Fruit fly (Drosophila melanogaster): Measurements from ENCODE around the gene CG31937.

CG31937 gene

dm6 chr2L:1715699-1716333 lies 13.9 kb upstream of the CG31937 start, which contains the start of gene frtz (continued):
- TF ChIP-seq CG10267 (tag; optimal IDR thresholded peaks at IDR 0.05): peak; percentile 38
- TF ChIP-seq mld (GFP tag; IDR thresholded peaks at IDR 0.05; ENCODE audit: partially characterized antibody): peak; percentile 81; the same call in 2 of the 3 replicates
- TF ChIP-seq nerfin-2 (GFP tag; IDR thresholded peaks at IDR 0.05; ENCODE audit: partially characterized antibody): peak; percentile 49
- no peak for TF ChIP-seq pfk (GFP tag; optimal IDR thresholded peaks at IDR 0.05)
- TF ChIP-seq eyg (GFP tag; optimal IDR thresholded peaks at IDR 0.05): no peak
- peak; percentile 87 for TF ChIP-seq pzg (GFP tag; optimal IDR thresholded peaks at IDR 0.05)
- peak in 1 of 2 experiments; percentile 15 for TF ChIP-seq Hr51 (GFP tag; optimal IDR thresholded peaks at IDR 0.05)
- TF ChIP-seq CG16813 (GFP tag; IDR thresholded peaks at IDR 0.05; ENCODE audit: partially characterized antibody): peak; percentile 86
- TF ChIP-seq toy (GFP tag; IDR thresholded peaks at IDR 0.05): no peak
- no peak for TF ChIP-seq pan (optimal IDR thresholded peaks at IDR 0.05)
- TF ChIP-seq pan (GFP tag; optimal IDR thresholded peaks at IDR 0.05 in 1 of 2, IDR thresholded peaks at IDR 0.05 in 1 of 2): no peak
- TF ChIP-seq ap (GFP tag; IDR thresholded peaks at IDR 0.05): no peak
- no peak for TF ChIP-seq CG11456 (GFP tag; IDR thresholded peaks at IDR 0.05)
- TF ChIP-seq sna (GFP tag; IDR thresholded peaks at IDR 0.05; ENCODE audit: partially characterized antibody): peak; percentile 46
- no peak for TF ChIP-seq CG1024 (GFP tag; IDR thresholded peaks at IDR 0.05)
- no peak for TF ChIP-seq schlank (tag; optimal IDR thresholded peaks at IDR 0.05)
- peak; percentile 42; the same call in 1 of the 3 replicates for TF ChIP-seq Dbx (GFP tag; IDR thresholded peaks at IDR 0.05)
- no peak for TF ChIP-seq disco-r (GFP tag; optimal IDR thresholded peaks at IDR 0.05)
- TF ChIP-seq hbn (GFP tag; IDR thresholded peaks at IDR 0.05; ENCODE audit: partially characterized antibody): peak; percentile 70
- TF ChIP-seq Optix (GFP tag; IDR thresholded peaks at IDR 0.05): no peak
- TF ChIP-seq MBD-R2 (GFP tag; IDR thresholded peaks at IDR 0.05): peak; percentile 79
- TF ChIP-seq CG9727 (GFP tag; optimal IDR thresholded peaks at IDR 0.05): no peak
- no peak for TF ChIP-seq gem (tag; optimal IDR thresholded peaks at IDR 0.05)
- TF ChIP-seq slou (GFP tag; optimal IDR thresholded peaks at IDR 0.05): no peak
- TF ChIP-seq mam (GFP tag; optimal IDR thresholded peaks at IDR 0.05): peak; percentile 2
- no peak for TF ChIP-seq CG18619 (GFP tag; optimal IDR thresholded peaks at IDR 0.05)
- TF ChIP-seq CG14710 (tag; optimal IDR thresholded peaks at IDR 0.05): peak; percentile 38
- TF ChIP-seq sima (GFP tag; optimal IDR thresholded peaks at IDR 0.05): no peak
- TF ChIP-seq ham (GFP tag; IDR thresholded peaks at IDR 0.05): no peak
- TF ChIP-seq CG4854 (GFP tag; optimal IDR thresholded peaks at IDR 0.05): no peak
- no peak for TF ChIP-seq ase (GFP tag; IDR thresholded peaks at IDR 0.05)
- TF ChIP-seq pho (GFP tag; optimal IDR thresholded peaks at IDR 0.05): peak; percentile 19
- no peak for TF ChIP-seq CG8290 (GFP tag; optimal IDR thresholded peaks at IDR 0.05)
- no peak for TF ChIP-seq CG8290 (tag; optimal IDR thresholded peaks at IDR 0.05)
- TF ChIP-seq Hey (tag; optimal IDR thresholded peaks at IDR 0.05): no peak
- TF ChIP-seq her (GFP tag; optimal IDR thresholded peaks at IDR 0.05): no peak
- TF ChIP-seq sob (GFP tag; IDR thresholded peaks at IDR 0.05): peak; percentile 49; the same call in 1 of the 2 replicates
- no peak for TF ChIP-seq jing (GFP tag; optimal IDR thresholded peaks at IDR 0.05)
- TF ChIP-seq dm (GFP tag; optimal IDR thresholded peaks at IDR 0.05): peak; percentile 10
- peak; percentile 32 for TF ChIP-seq nmo (GFP tag; optimal IDR thresholded peaks at IDR 0.05)
- TF ChIP-seq CG2120 (GFP tag; optimal IDR thresholded peaks at IDR 0.05): peak; percentile 44
- no peak for TF ChIP-seq GATAe (GFP tag; conservative IDR thresholded peaks at IDR 0.05)
- no peak for TF ChIP-seq CG12744 (GFP tag; optimal IDR thresholded peaks at IDR 0.05)
- peak; percentile 55 for TF ChIP-seq trem (tag; optimal IDR thresholded peaks at IDR 0.05)
- no peak for TF ChIP-seq ro (GFP tag; IDR thresholded peaks at IDR 0.05)
- no peak for TF ChIP-seq Abd-B (GFP tag; optimal IDR thresholded peaks at IDR 0.05)
- peak; percentile 71 for TF ChIP-seq CG7963 (GFP tag; IDR thresholded peaks at IDR 0.05; ENCODE audit: partially characterized antibody)
- TF ChIP-seq btn (GFP tag; optimal IDR thresholded peaks at IDR 0.05): no peak
- TF ChIP-seq stwl (tag; optimal IDR thresholded peaks at IDR 0.05): peak; percentile 61
- no peak for TF ChIP-seq CG17568 (GFP tag; optimal IDR thresholded peaks at IDR 0.05)

All from whole organism, embryonic.